Fruit fly (Drosophila melanogaster) S2 (cell line): ENCODE data around the gene ATPsynB.

Experiments
- CG8478 ChIP-seq: fragments of >200 bp; optimal IDR thresholded peaks from 2 replicates; lab custom pipeline; 2018
- CTCF ChIP-seq, 2 experiments: fragments of >200 bp; optimal IDR thresholded peaks; 2 replicates each; lab custom pipeline; 2018

DNA sequence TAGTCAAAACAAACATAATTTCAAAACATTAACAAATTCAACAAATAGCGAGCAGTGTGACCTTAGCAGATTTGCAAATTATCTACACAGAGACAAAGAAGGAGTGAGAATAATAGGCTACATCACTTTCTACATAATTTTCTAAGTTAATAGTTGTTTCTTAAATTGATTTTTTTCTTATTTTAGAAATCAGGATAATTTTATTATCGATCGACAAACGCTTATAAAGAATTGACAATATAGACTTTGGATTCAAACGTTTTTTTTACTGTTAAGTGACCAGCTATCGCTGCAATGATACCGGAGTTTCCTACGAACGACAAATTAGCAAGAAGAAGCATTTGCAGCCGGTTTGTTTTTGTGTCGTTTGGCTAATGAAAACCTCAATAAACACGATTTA, 6.7 kb upstream of the ATPsynB start, which contains the start of the genes nbs and defl:
- TF ChIP-seq CTCF (optimal IDR thresholded peaks at IDR 0.05; lab: Kevin White, UChicago) (no peak), CG8478 (no peak)
